Fruit fly (Drosophila melanogaster) whole organism, embryonic: ENCODE results near the gene fru.

Experiments
- Adf1 ChIP-seq: fragments of 200-800 bp; sonication (Bioruptor generic); IDR thresholded peaks from 2 replicates; pipeline ENCODE4 v1.3.6; 2022; ENCODE audit warnings: missing biosample characterization, missing genetic modification characterization
- CG1024 ChIP-seq: fragments of 200-800 bp; sonication (Bioruptor generic); IDR thresholded peaks from 2 replicates; pipeline ENCODE4 v1.3.6; 2022; ENCODE audit warnings: missing biosample characterization, missing genetic modification characterization
- CG12391 ChIP-seq: fragments of 200-800 bp; sonication (Bioruptor generic); optimal IDR thresholded peaks from 3 replicates; lab custom pipeline; 2018; ENCODE audit warnings: missing biosample characterization, mild to moderate bottlenecking, missing genetic modification characterization, moderate library complexity
- CG14441 ChIP-seq: fragments of 200-800 bp; sonication (Bioruptor generic); IDR thresholded peaks from 2 replicates; pipeline ENCODE4 v1.3.6; 2022; ENCODE audit warnings: missing biosample characterization, missing genetic modification characterization
- CG14860 ChIP-seq: fragments of 200-800 bp; sonication (Bioruptor generic); IDR thresholded peaks from 3 replicates; pipeline ENCODE4 v1.3.6; 2022; ENCODE audit warnings: missing biosample characterization, missing genetic modification characterization; ENCODE audit not compliant: partially characterized antibody
- CG14965 ChIP-seq: fragments of 200-800 bp; sonication (Bioruptor generic); optimal IDR thresholded peaks from 2 replicates; lab custom pipeline; 2016; ENCODE audit warnings: missing biosample characterization, missing genetic modification characterization, borderline replicate concordance
- CG15514 ChIP-seq: fragments of 200-800 bp; sonication (Bioruptor generic); optimal IDR thresholded peaks from 3 replicates; lab custom pipeline; 2017; ENCODE audit warnings: missing biosample characterization, missing genetic modification characterization, mild to moderate bottlenecking, moderate library complexity, missing genetic modification reagents
- CG1792 ChIP-seq: fragments of 200-800 bp; sonication (Bioruptor generic); optimal IDR thresholded peaks from 2 replicates; lab custom pipeline; 2016; ENCODE audit warnings: missing biosample characterization, missing genetic modification characterization
- CG18262 ChIP-seq: fragments of 200-800 bp; optimal IDR thresholded peaks from 3 replicates; lab custom pipeline; 2019; ENCODE audit warnings: missing biosample characterization, mild to moderate bottlenecking, missing genetic modification characterization, moderate library complexity
- CG18764 ChIP-seq: fragments of 200-800 bp; sonication (Bioruptor generic); optimal IDR thresholded peaks from 3 replicates; lab custom pipeline; 2016; ENCODE audit warnings: missing biosample characterization, missing genetic modification characterization
- CG2129 ChIP-seq: fragments of 200-800 bp; sonication (Bioruptor generic); IDR thresholded peaks from 2 replicates; pipeline ENCODE4 v1.3.6; 2022; ENCODE audit warnings: missing biosample characterization, missing genetic modification characterization; ENCODE audit not compliant: partially characterized antibody
- CG2202 ChIP-seq: fragments of 200-800 bp; sonication (Bioruptor generic); optimal IDR thresholded peaks from 2 replicates; lab custom pipeline; 2018; ENCODE audit warnings: missing biosample characterization, mild to moderate bottlenecking, missing genetic modification characterization
- CG4328 ChIP-seq: fragments of 200-800 bp; sonication (Bioruptor generic); optimal IDR thresholded peaks from 3 replicates; lab custom pipeline; 2017; ENCODE audit warnings: missing biosample characterization, missing genetic modification reagents, missing genetic modification characterization
- CG43689 ChIP-seq: fragments of 200-800 bp; sonication (Bioruptor generic); IDR thresholded peaks from 2 replicates; pipeline ENCODE4 v1.3.6; 2022; ENCODE audit warnings: missing biosample characterization, missing genetic modification characterization
- CG4854 ChIP-seq: fragments of 200-800 bp; sonication (Bioruptor generic); optimal IDR thresholded peaks from 2 replicates; lab custom pipeline; 2016; ENCODE audit warnings: missing biosample characterization, missing genetic modification characterization, inconsistent platforms
- CG5245 ChIP-seq: fragments of 200-800 bp; sonication (Bioruptor generic); optimal IDR thresholded peaks from 3 replicates; lab custom pipeline; 2016; ENCODE audit warnings: missing biosample characterization, missing genetic modification characterization
- CG6813 ChIP-seq: fragments of 200-800 bp; sonication (Bioruptor generic); optimal IDR thresholded peaks from 2 replicates; lab custom pipeline; 2017; ENCODE audit warnings: missing biosample characterization, missing genetic modification characterization, mild to moderate bottlenecking, moderate library complexity, missing genetic modification reagents
- CG9876 ChIP-seq: fragments of 200-800 bp; sonication (Bioruptor generic); optimal IDR thresholded peaks from 2 replicates; lab custom pipeline; 2016; ENCODE audit warnings: missing biosample characterization, missing genetic modification characterization
- Fer1 ChIP-seq: fragments of 200-800 bp; sonication (Bioruptor generic); optimal IDR thresholded peaks from 2 replicates; lab custom pipeline; 2017; ENCODE audit warnings: missing biosample characterization, mild to moderate bottlenecking, missing genetic modification characterization
- Gug ChIP-seq: fragments of 200-800 bp; sonication (Bioruptor generic); IDR thresholded peaks from 4 replicates; pipeline ENCODE4 v1.3.6; 2022; ENCODE audit warnings: missing biosample characterization, missing genetic modification characterization
- HHEX ChIP-seq: fragments of 200-800 bp; sonication (Bioruptor generic); optimal IDR thresholded peaks from 3 replicates; lab custom pipeline; 2017; ENCODE audit warnings: missing biosample characterization, mild to moderate bottlenecking, missing genetic modification characterization, missing genetic modification reagents
- Hmr ChIP-seq: fragments of 200-800 bp; sonication (Bioruptor generic); optimal IDR thresholded peaks from 3 replicates; lab custom pipeline; 2017; ENCODE audit warnings: mild to moderate bottlenecking, missing biosample characterization, missing genetic modification reagents, missing genetic modification characterization
- Hmx ChIP-seq: fragments of 200-800 bp; sonication (Bioruptor generic); optimal IDR thresholded peaks from 2 replicates; lab custom pipeline; 2016; ENCODE audit warnings: missing biosample characterization, missing genetic modification characterization
- Hr39 ChIP-seq: fragments of >200 bp; optimal IDR thresholded peaks from 2 replicates; lab custom pipeline; 2017
- Hr51 ChIP-seq, 2 experiments: fragments of 200-800 bp; sonication (Bioruptor generic); optimal IDR thresholded peaks; 2 replicates in 1 of 2; 3 replicates in 1 of 2; lab custom pipeline; 2016 to 2018; ENCODE audit warnings: missing biosample characterization in 2 of 2, missing genetic modification characterization in 2 of 2, mild to moderate bottlenecking in 1 of 2, moderate library complexity in 1 of 2
- Lim3 ChIP-seq: fragments of 200-800 bp; sonication (Bioruptor generic); IDR thresholded peaks from 2 replicates; pipeline ENCODE4 v1.3.6; 2022; ENCODE audit warnings: missing biosample characterization, missing genetic modification characterization
- Optix ChIP-seq: fragments of 200-800 bp; sonication (Bioruptor generic); IDR thresholded peaks from 3 replicates; pipeline ENCODE4 v1.3.6; 2022; ENCODE audit warnings: missing biosample characterization, missing genetic modification characterization
- Ptx1 ChIP-seq: fragments of 200-800 bp; sonication (Bioruptor generic); IDR thresholded peaks from 2 replicates; pipeline ENCODE4 v1.3.6; 2022; ENCODE audit warnings: missing biosample characterization, missing genetic modification characterization
- Rfx ChIP-seq: fragments of 200-800 bp; sonication (Bioruptor generic); IDR thresholded peaks from 2 replicates; pipeline ENCODE4 v1.3.6; 2022; ENCODE audit warnings: missing biosample characterization, missing genetic modification characterization
- Six4 ChIP-seq: fragments of 200-800 bp; sonication (Bioruptor generic); optimal IDR thresholded peaks from 2 replicates; lab custom pipeline; 2016; ENCODE audit warnings: missing biosample characterization, missing genetic modification characterization
- Sox100B ChIP-seq: fragments of 200-800 bp; sonication (Bioruptor generic); optimal IDR thresholded peaks from 3 replicates; lab custom pipeline; 2018; ENCODE audit warnings: missing biosample characterization, mild to moderate bottlenecking, missing genetic modification characterization
- Sry-β ChIP-seq: fragments of 200-800 bp; sonication (Bioruptor generic); optimal IDR thresholded peaks from 2 replicates; lab custom pipeline; 2018; ENCODE audit warnings: missing biosample characterization, mild to moderate bottlenecking, missing genetic modification characterization, moderate library complexity
- Trl ChIP-seq, 3 experiments: fragments of >200 bp in 2 of 3; fragments of 200-800 bp in 1 of 3; sonication (Bioruptor generic) in 1 of 3; optimal IDR thresholded peaks; 2 replicates in 1 of 3; 3 replicates in 2 of 3; lab custom pipeline; 2016 to 2017; ENCODE audit warnings: missing biosample characterization in 1 of 3, missing genetic modification characterization in 1 of 3
- br ChIP-seq: fragments of >200 bp; optimal IDR thresholded peaks from 2 replicates; lab custom pipeline; 2017
- cato ChIP-seq: fragments of 200-800 bp; sonication (Bioruptor generic); optimal IDR thresholded peaks from 2 replicates; lab custom pipeline; 2016; ENCODE audit warnings: missing biosample characterization, missing genetic modification characterization, borderline replicate concordance
- chn ChIP-seq: fragments of 200-800 bp; sonication (Bioruptor generic); optimal IDR thresholded peaks from 2 replicates; lab custom pipeline; 2016; ENCODE audit warnings: missing biosample characterization, missing genetic modification characterization
- corto ChIP-seq: fragments of 200-800 bp; sonication (Bioruptor generic); optimal IDR thresholded peaks from 2 replicates; lab custom pipeline; 2016; ENCODE audit warnings: missing biosample characterization, mild to moderate bottlenecking, missing genetic modification characterization, moderate library complexity
- disco-r ChIP-seq: fragments of 200-800 bp; sonication (Bioruptor generic); optimal IDR thresholded peaks from 2 replicates; lab custom pipeline; 2016; ENCODE audit warnings: missing biosample characterization, missing genetic modification characterization
- emc ChIP-seq: fragments of 200-800 bp; sonication (Bioruptor generic); optimal IDR thresholded peaks from 2 replicates; lab custom pipeline; 2016; ENCODE audit warnings: missing biosample characterization, missing genetic modification characterization
- inv ChIP-seq: fragments of 200-800 bp; sonication (Bioruptor generic); IDR thresholded peaks from 2 replicates; pipeline ENCODE4 v1.3.6; 2022; ENCODE audit warnings: missing biosample characterization, missing genetic modification characterization; ENCODE audit not compliant: partially characterized antibody
- ken ChIP-seq: fragments of 200-800 bp; sonication (Bioruptor generic); IDR thresholded peaks from 3 replicates; pipeline ENCODE4 v1.3.6; 2022; ENCODE audit warnings: missing biosample characterization, missing genetic modification characterization
- nau ChIP-seq: fragments of 200-800 bp; sonication (Bioruptor generic); optimal IDR thresholded peaks from 3 replicates; lab custom pipeline; 2017; ENCODE audit warnings: missing biosample characterization, mild to moderate bottlenecking, missing genetic modification characterization, missing genetic modification reagents
- ranshi ChIP-seq: fragments of 200-800 bp; sonication (Bioruptor generic); IDR thresholded peaks from 2 replicates; pipeline ENCODE4 v1.3.6; 2022; ENCODE audit warnings: missing biosample characterization, missing genetic modification characterization
- ro ChIP-seq: fragments of 200-800 bp; sonication (Bioruptor generic); IDR thresholded peaks from 2 replicates; pipeline ENCODE4 v1.3.6; 2022; ENCODE audit warnings: missing biosample characterization, missing genetic modification characterization
- sens ChIP-seq: fragments of 200-800 bp; sonication (Bioruptor generic); peaks from one replicate; lab custom pipeline; 2016; ENCODE audit warnings: missing biosample characterization, missing genetic modification characterization
- sim ChIP-seq: fragments of 200-800 bp; sonication (Bioruptor generic); IDR thresholded peaks from 2 replicates; pipeline ENCODE4 v1.3.6; 2022; ENCODE audit warnings: missing biosample characterization, missing genetic modification characterization
- sisA ChIP-seq: fragments of 200-800 bp; sonication (Bioruptor generic); IDR thresholded peaks from 2 replicates; pipeline ENCODE4 v1.3.6; 2022; ENCODE audit warnings: missing biosample characterization, missing genetic modification characterization
- stc ChIP-seq: fragments of 200-800 bp; sonication (Bioruptor generic); IDR thresholded peaks from 2 replicates; pipeline ENCODE4 v1.3.6; 2022; ENCODE audit warnings: missing biosample characterization, missing genetic modification characterization
- sug ChIP-seq: fragments of 200-800 bp; optimal IDR thresholded peaks from 2 replicates; lab custom pipeline; 2019; ENCODE audit warnings: missing biosample characterization, mild to moderate bottlenecking, missing genetic modification characterization, moderate library complexity
- usp ChIP-seq: fragments of >200 bp; optimal IDR thresholded peaks from 2 replicates; lab custom pipeline; 2017; ENCODE audit warnings: missing biosample characterization, missing genetic modification characterization
- zf30C ChIP-seq: fragments of 200-800 bp; sonication (Bioruptor generic); optimal IDR thresholded peaks from 3 replicates; lab custom pipeline; 2018; ENCODE audit warnings: missing biosample characterization, mild to moderate bottlenecking, missing genetic modification characterization

fru gene

dm6 chr3R:18456196-18456781 is 89.1 kb downstream of the fru start (continued):
- TF ChIP-seq CG15514 (no peak), CG4328 (GFP tag; lab: Kevin White, UChicago) (no peak), Hmx (no peak), CG5245 (GFP tag; lab: Kevin White, UChicago) (no peak), br (lab: Kevin White, UChicago) (no peak), CG14441 (GFP tag; lab: Robert Waterston, UW) (peak; percentile 52), chn (no peak), CG18764 (GFP tag; lab: Kevin White, UChicago) (peak; percentile 9), sim (no peak), ken (no peak), Sox100B (no peak), Adf1 (GFP tag; lab: Robert Waterston, UW) (0 out of 2 replicates have a peak, but pooled peaks have one; percentile 10), stc (GFP tag; lab: Robert Waterston, UW) (no peak), Fer1 (GFP tag; lab: Kevin White, UChicago) (no peak), Sry-β (GFP tag; lab: Kevin White, UChicago) (no peak), Hr39 (no peak), sisA (GFP tag; lab: Robert Waterston, UW) (peak; percentile 34), CG43689 (peak; percentile 56), ranshi (GFP tag; lab: Robert Waterston, UW) (peak; percentile 65; the same call in 1 of the 2 replicates), HHEX (GFP tag; lab: Kevin White, UChicago) (peak; percentile 12), CG1024 (GFP tag; lab: Robert Waterston, UW) (no peak), Lim3 (GFP tag; lab: Robert Waterston, UW) (no peak), inv (GFP tag; lab: Robert Waterston, UW) (no peak), Hr51 (GFP tag; optimal IDR thresholded peaks at IDR 0.05; lab: Kevin White, UChicago) (peak; percentile 43 to 65), sug (no peak), corto (GFP tag; lab: Kevin White, UChicago) (no peak), CG14860 (GFP tag; lab: Robert Waterston, UW) (no peak), zf30C (no peak), disco-r (no peak), nau (GFP tag; lab: Kevin White, UChicago) (no peak), CG14965 (GFP tag; lab: Kevin White, UChicago) (no peak), CG1792 (GFP tag; lab: Kevin White, UChicago) (no peak), Six4 (GFP tag; lab: Kevin White, UChicago) (no peak), Gug (GFP tag; lab: Robert Waterston, UW) (peak; percentile 20; the same call in 1 of the 4 replicates), emc (GFP tag; lab: Kevin White, UChicago) (no peak), CG9876 (GFP tag; lab: Kevin White, UChicago) (no peak), CG6813 (GFP tag; lab: Kevin White, UChicago) (no peak), CG4854 (GFP tag; lab: Kevin White, UChicago) (no peak), sens (GFP tag; lab: Kevin White, UChicago) (peak; percentile 89), Optix (GFP tag; lab: Robert Waterston, UW) (no peak), CG2202 (tag; lab: Kevin White, UChicago) (no peak), CG18262 (tag; lab: Kevin White, UChicago) (no peak), cato (GFP tag; lab: Kevin White, UChicago) (no peak), Hmr (GFP tag; lab: Kevin White, UChicago) (peak; percentile 55), CG12391 (tag; lab: Kevin White, UChicago) (no peak), usp (GFP tag; lab: Kevin White, UChicago) (no peak), Trl (optimal IDR thresholded peaks at IDR 0.05; lab: Kevin White, UChicago) (no peak), Trl (GFP tag; optimal IDR thresholded peaks at IDR 0.05; lab: Kevin White, UChicago) (peak; percentile 26), Rfx (peak; percentile 75), Ptx1 (GFP tag; lab: Robert Waterston, UW) (peak; percentile 62), ro (no peak), CG2129 (no peak)
